Worm (Caenorhabditis elegans): ENCODE results near the gene T14G8.3.
A peak's percentile ranks its signal among the peaks of the same experiment; 100 is the strongest.

- no peak for TF ChIP-seq ztf-4 (tag; optimal IDR thresholded peaks at IDR 0.05)
- TF ChIP-seq unc-62 (GFP tag; optimal IDR thresholded peaks at IDR 0.05): no peak
- TF ChIP-seq ceh-82 (tag; optimal IDR thresholded peaks at IDR 0.05): no peak
- TF ChIP-seq R02D3.7 (tag; optimal IDR thresholded peaks at IDR 0.05): no peak
- TF ChIP-seq unc-39 (tag; optimal IDR thresholded peaks at IDR 0.05): no peak
- no peak for TF ChIP-seq nhr-23 (tag; optimal IDR thresholded peaks at IDR 0.05)
- 0 out of 2 replicates have a peak, but pooled peaks have one; percentile 53 for TF ChIP-seq ztf-1 (GFP tag; conservative IDR thresholded peaks at IDR 0.05)
- TF ChIP-seq lin-11 (tag; optimal IDR thresholded peaks at IDR 0.05): peak; percentile 52
Measured at ce11 chrX:12876795-12877530, 15.9 kb downstream of the T14G8.3 start, which contains the start of gene bcat-1.

All from whole organism, L2 larva.